Fruit fly (Drosophila melanogaster): Measurements from ENCODE around the gene Glt.

dm6 chr2L:8678955-8679354 lies 6.5 kb downstream of the Glt start:
- TF ChIP-seq insv (optimal IDR thresholded peaks at IDR 0.05) (no peak), psq (optimal IDR thresholded peaks at IDR 0.05) (no peak), Sin3A (optimal IDR thresholded peaks at IDR 0.05) (no peak), h (optimal IDR thresholded peaks at IDR 0.05) (no peak)

Measured in Kc167 (cell line).